Fruit fly (Drosophila melanogaster) whole organism, prepupa: ENCODE data around the gene mor.
A peak's percentile ranks its signal among the peaks of the same experiment; 100 is the strongest.

Experiments used
- Blimp-1 ChIP-seq: fragments of 200-800 bp; sonication (Bioruptor generic); optimal IDR thresholded peaks from 3 replicates; lab custom pipeline; 2017; ENCODE audit warnings: missing biosample characterization, missing genetic modification characterization, mild to moderate bottlenecking, moderate library complexity, missing genetic modification reagents
- CG10631 ChIP-seq: fragments of 200-800 bp; sonication (Bioruptor generic); optimal IDR thresholded peaks from 2 replicates; lab custom pipeline; 2016; ENCODE audit warnings: missing biosample characterization, missing genetic modification characterization
- CG10669 ChIP-seq: fragments of 200-800 bp; sonication (Bioruptor generic); optimal IDR thresholded peaks from 3 replicates; lab custom pipeline; 2018; ENCODE audit warnings: missing biosample characterization, mild to moderate bottlenecking, missing genetic modification characterization, moderate library complexity
- CG11294 ChIP-seq: fragments of 200-800 bp; sonication (Bioruptor generic); IDR thresholded peaks from 2 replicates; pipeline ENCODE4 v1.3.6; 2022; ENCODE audit warnings: missing biosample characterization, missing genetic modification characterization
- CG11902 ChIP-seq: fragments of 200-800 bp; sonication (Bioruptor generic); optimal IDR thresholded peaks from 3 replicates; lab custom pipeline; 2016; ENCODE audit warnings: missing biosample characterization, missing genetic modification characterization
- CG15336 ChIP-seq: fragments of 200-800 bp; sonication (Bioruptor generic); IDR thresholded peaks from 2 replicates; pipeline ENCODE4 v1.3.6; 2022; ENCODE audit warnings: missing biosample characterization, missing genetic modification characterization
- CG16779 ChIP-seq: fragments of 200-800 bp; sonication (Bioruptor generic); optimal IDR thresholded peaks from 3 replicates; lab custom pipeline; 2017; ENCODE audit warnings: missing biosample characterization, mild to moderate bottlenecking, missing genetic modification characterization
- CG32006 ChIP-seq: fragments of 200-800 bp; sonication (Bioruptor generic); optimal IDR thresholded peaks from 3 replicates; lab custom pipeline; 2017; ENCODE audit warnings: missing biosample characterization, mild to moderate bottlenecking, missing genetic modification characterization
- CG34406 ChIP-seq: fragments of 200-800 bp; sonication (Bioruptor generic); optimal IDR thresholded peaks from 3 replicates; lab custom pipeline; 2016; ENCODE audit warnings: missing biosample characterization, missing genetic modification characterization
- CG3919 ChIP-seq: fragments of 200-800 bp; sonication (Bioruptor generic); optimal IDR thresholded peaks from 3 replicates; lab custom pipeline; 2016; ENCODE audit warnings: missing biosample characterization, missing genetic modification characterization
- CG4318 ChIP-seq: fragments of 200-800 bp; sonication (Bioruptor generic); optimal IDR thresholded peaks from 3 replicates; lab custom pipeline; 2017; ENCODE audit warnings: missing biosample characterization, mild to moderate bottlenecking, missing genetic modification characterization
- CG6163 ChIP-seq: fragments of 200-800 bp; sonication (Bioruptor generic); IDR thresholded peaks from 3 replicates; pipeline ENCODE4 v1.3.6; 2022; ENCODE audit warnings: missing biosample characterization, missing genetic modification characterization
- CG6276 ChIP-seq: fragments of 200-800 bp; sonication (Bioruptor generic); optimal IDR thresholded peaks from 2 replicates; lab custom pipeline; 2017; ENCODE audit warnings: missing biosample characterization, mild to moderate bottlenecking, missing genetic modification characterization
- CG6792 ChIP-seq: fragments of 200-800 bp; sonication (Bioruptor generic); optimal IDR thresholded peaks from 3 replicates; lab custom pipeline; 2016; ENCODE audit warnings: missing biosample characterization, missing genetic modification characterization
- CG6808 ChIP-seq: fragments of 200-800 bp; sonication (Bioruptor generic); optimal IDR thresholded peaks from 3 replicates; lab custom pipeline; 2017; ENCODE audit warnings: missing biosample characterization, missing genetic modification characterization, mild to moderate bottlenecking, moderate library complexity, missing genetic modification reagents
- CG6854 ChIP-seq: fragments of 200-800 bp; sonication (Bioruptor generic); optimal IDR thresholded peaks from 2 replicates; lab custom pipeline; 2017; ENCODE audit warnings: missing biosample characterization, mild to moderate bottlenecking, missing genetic modification characterization
- CG7368 ChIP-seq: fragments of 200-800 bp; sonication (Bioruptor generic); optimal IDR thresholded peaks from 3 replicates; lab custom pipeline; 2016; ENCODE audit warnings: missing biosample characterization, missing genetic modification characterization
- CG8119 ChIP-seq: fragments of 200-800 bp; sonication (Bioruptor generic); IDR thresholded peaks from 3 replicates; pipeline ENCODE4 v1.3.6; 2022; ENCODE audit warnings: missing biosample characterization, missing genetic modification characterization
- CG8319 ChIP-seq: fragments of 200-800 bp; sonication (Bioruptor generic); optimal IDR thresholded peaks from 3 replicates; lab custom pipeline; 2016; ENCODE audit warnings: missing biosample characterization, missing genetic modification characterization
- CG8632 ChIP-seq: fragments of 200-800 bp; sonication (Bioruptor generic); optimal IDR thresholded peaks from 3 replicates; lab custom pipeline; 2016; ENCODE audit warnings: missing biosample characterization, missing genetic modification characterization
- CG9139 ChIP-seq: fragments of 200-800 bp; sonication (Bioruptor generic); optimal IDR thresholded peaks from 3 replicates; lab custom pipeline; 2017; ENCODE audit warnings: missing biosample characterization, mild to moderate bottlenecking, missing genetic modification characterization
- Eip75B ChIP-seq: fragments of 200-800 bp; sonication (Bioruptor generic); optimal IDR thresholded peaks from 3 replicates; lab custom pipeline; 2016; ENCODE audit warnings: missing biosample characterization, missing genetic modification characterization
- Eip78C ChIP-seq: fragments of 200-800 bp; sonication (Bioruptor generic); peaks from one replicate; lab custom pipeline; 2016; ENCODE audit warnings: missing biosample characterization, missing genetic modification characterization
- Eip93F ChIP-seq: fragments of 200-800 bp; sonication (Bioruptor generic); optimal IDR thresholded peaks from 2 replicates; lab custom pipeline; 2016; ENCODE audit warnings: missing biosample characterization, mild to moderate bottlenecking, missing genetic modification characterization
- Ets21C ChIP-seq: fragments of 200-800 bp; sonication (Bioruptor generic); optimal IDR thresholded peaks from 3 replicates; lab custom pipeline; 2016; ENCODE audit warnings: missing biosample characterization, missing genetic modification characterization
- Gug ChIP-seq: fragments of 200-800 bp; sonication (Bioruptor generic); IDR thresholded peaks from 2 replicates; pipeline ENCODE4 v1.3.6; 2022; ENCODE audit warnings: missing biosample characterization, missing genetic modification characterization
- Hr38 ChIP-seq: sonication (Bioruptor generic); optimal IDR thresholded peaks from 2 replicates; lab custom pipeline; 2016; ENCODE audit warnings: missing biosample characterization, missing genetic modification characterization
- Hr39 ChIP-seq: fragments of 200-800 bp; sonication (Bioruptor generic); optimal IDR thresholded peaks from 2 replicates; lab custom pipeline; 2016; ENCODE audit warnings: missing biosample characterization, missing genetic modification characterization
- Hr4 ChIP-seq: fragments of 200-800 bp; sonication (Bioruptor generic); optimal IDR thresholded peaks from 3 replicates; lab custom pipeline; 2016; ENCODE audit warnings: missing biosample characterization, missing genetic modification characterization
- Lpt ChIP-seq: fragments of 200-800 bp; sonication (Bioruptor generic); optimal IDR thresholded peaks from 3 replicates; lab custom pipeline; 2016; ENCODE audit warnings: missing biosample characterization, missing genetic modification characterization
- Met ChIP-seq: fragments of 200-800 bp; sonication (Bioruptor generic); optimal IDR thresholded peaks from 3 replicates; lab custom pipeline; 2016; ENCODE audit warnings: missing biosample characterization, missing genetic modification characterization
- OdsH ChIP-seq: fragments of 200-800 bp; sonication (Bioruptor generic); optimal IDR thresholded peaks from 3 replicates; lab custom pipeline; 2016; ENCODE audit warnings: missing biosample characterization, missing genetic modification characterization
- Smox ChIP-seq: fragments of 200-800 bp; sonication (Bioruptor generic); optimal IDR thresholded peaks from 3 replicates; lab custom pipeline; 2016; ENCODE audit warnings: missing biosample characterization, missing genetic modification characterization
- Sox102F ChIP-seq: fragments of 200-800 bp; sonication (Bioruptor generic); optimal IDR thresholded peaks from 2 replicates; lab custom pipeline; 2016; ENCODE audit warnings: missing biosample characterization, mild to moderate bottlenecking, missing genetic modification characterization
- Sox14 ChIP-seq: fragments of 200-800 bp; sonication (Bioruptor generic); optimal IDR thresholded peaks from 3 replicates; lab custom pipeline; 2016; ENCODE audit warnings: missing biosample characterization, missing genetic modification characterization
- Sox15 ChIP-seq: fragments of 200-800 bp; sonication (Bioruptor generic); optimal IDR thresholded peaks from 3 replicates; lab custom pipeline; 2016; ENCODE audit warnings: missing biosample characterization, missing genetic modification characterization
- achi ChIP-seq: fragments of 200-800 bp; sonication (Bioruptor generic); optimal IDR thresholded peaks from 3 replicates; lab custom pipeline; 2016; ENCODE audit warnings: missing biosample characterization, missing genetic modification characterization
- acj6 ChIP-seq: fragments of 200-800 bp; sonication (Bioruptor generic); optimal IDR thresholded peaks from 3 replicates; lab custom pipeline; 2016; ENCODE audit warnings: missing biosample characterization, missing genetic modification characterization
- cyc ChIP-seq: fragments of 200-800 bp; sonication (Bioruptor generic); optimal IDR thresholded peaks from 3 replicates; lab custom pipeline; 2016; ENCODE audit warnings: missing biosample characterization, missing genetic modification characterization
- dac ChIP-seq: fragments of 200-800 bp; sonication (Bioruptor generic); optimal IDR thresholded peaks from 2 replicates; lab custom pipeline; 2017; ENCODE audit warnings: missing biosample characterization, mild to moderate bottlenecking, missing genetic modification characterization
- eg ChIP-seq: fragments of 200-800 bp; sonication (Bioruptor generic); IDR thresholded peaks from 3 replicates; pipeline ENCODE4 v1.3.6; 2022; ENCODE audit warnings: missing biosample characterization, missing genetic modification characterization
- esn ChIP-seq: fragments of 200-800 bp; sonication (Bioruptor generic); optimal IDR thresholded peaks from 2 replicates; lab custom pipeline; 2016; ENCODE audit warnings: missing biosample characterization, mild to moderate bottlenecking, missing genetic modification characterization, moderate library complexity
- fd59A ChIP-seq: fragments of 200-800 bp; sonication (Bioruptor generic); optimal IDR thresholded peaks from 2 replicates; lab custom pipeline; 2017; ENCODE audit warnings: missing biosample characterization, mild to moderate bottlenecking, missing genetic modification characterization, missing genetic modification reagents
- fd85E ChIP-seq: fragments of 200-800 bp; sonication (Bioruptor generic); optimal IDR thresholded peaks from 3 replicates; lab custom pipeline; 2016; ENCODE audit warnings: missing biosample characterization, missing genetic modification characterization
- fkh ChIP-seq: fragments of 200-800 bp; sonication (Bioruptor generic); optimal IDR thresholded peaks from 3 replicates; lab custom pipeline; 2017; ENCODE audit warnings: missing biosample characterization, mild to moderate bottlenecking, missing genetic modification characterization, moderate library complexity
- lz ChIP-seq: fragments of 200-800 bp; sonication (Bioruptor generic); optimal IDR thresholded peaks from 3 replicates; lab custom pipeline; 2016; ENCODE audit warnings: missing biosample characterization, missing genetic modification characterization
- net ChIP-seq: fragments of 200-800 bp; sonication (Bioruptor generic); optimal IDR thresholded peaks from 3 replicates; lab custom pipeline; 2016; ENCODE audit warnings: missing biosample characterization, missing genetic modification characterization
- pdm3 ChIP-seq: fragments of 200-800 bp; sonication (Bioruptor generic); optimal IDR thresholded peaks from 3 replicates; lab custom pipeline; 2016; ENCODE audit warnings: missing biosample characterization, missing genetic modification characterization
- salr ChIP-seq, 2 experiments: fragments of 200-800 bp; sonication (Bioruptor generic); optimal IDR thresholded peaks; 3 replicates each; lab custom pipeline; 2016 to 2018; ENCODE audit warnings: missing biosample characterization in 2 of 2, missing genetic modification characterization in 2 of 2, mild to moderate bottlenecking in 1 of 2
- ss ChIP-seq, 2 experiments: fragments of 200-800 bp; sonication (Bioruptor generic); optimal IDR thresholded peaks; 2 replicates in 1 of 2; 3 replicates in 1 of 2; lab custom pipeline; 2017 to 2018; ENCODE audit warnings: mild to moderate bottlenecking in 2 of 2, missing biosample characterization in 2 of 2, missing genetic modification characterization in 2 of 2, moderate library complexity in 1 of 2
- svp ChIP-seq: fragments of 200-800 bp; sonication (Bioruptor generic); peaks from one replicate; lab custom pipeline; 2016; ENCODE audit warnings: missing biosample characterization, missing genetic modification characterization
- topi ChIP-seq: fragments of 200-800 bp; sonication (Bioruptor generic); optimal IDR thresholded peaks from 3 replicates; lab custom pipeline; 2016; ENCODE audit warnings: missing biosample characterization, missing genetic modification characterization

The mor gene

DNA sequence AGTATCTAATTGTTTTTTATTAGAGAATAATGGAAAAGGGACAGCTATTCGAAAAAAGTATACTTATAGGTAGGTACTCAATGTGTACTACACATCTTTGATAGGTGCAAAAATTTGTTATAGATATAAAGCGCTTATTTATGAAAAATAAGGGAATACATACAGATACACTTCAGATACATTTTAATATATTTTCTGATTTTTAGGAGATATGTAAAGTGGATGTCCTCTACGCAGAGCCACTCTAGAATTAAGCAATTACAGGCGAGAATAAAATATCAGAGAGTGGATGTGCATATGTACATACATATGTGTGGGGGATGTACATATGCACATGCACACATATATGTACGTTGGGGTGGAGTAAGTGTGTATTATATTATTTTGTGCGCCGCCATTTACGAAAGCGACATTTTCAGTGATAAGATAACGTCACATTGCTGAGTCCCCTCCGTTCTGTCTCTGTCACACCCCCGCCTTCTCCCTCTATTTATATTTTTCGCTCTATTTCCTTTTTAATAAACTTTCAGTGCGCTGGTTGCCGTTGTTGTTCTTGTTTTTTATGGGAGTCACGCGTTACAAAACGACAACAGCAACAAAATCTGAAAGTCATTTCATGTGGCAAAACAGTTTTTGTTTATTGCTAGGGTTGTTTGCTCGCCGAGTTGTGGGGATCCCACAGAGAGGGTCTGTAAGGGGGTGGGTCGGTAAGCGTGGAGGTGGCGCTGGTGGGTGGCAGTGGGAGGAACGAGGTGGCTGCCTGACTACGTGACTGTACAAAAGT lies 32.2 kb upstream of the mor start:
- TF ChIP-seq topi (GFP tag; lab: Kevin White, UChicago): no peak
- TF ChIP-seq fd59A (GFP tag; lab: Kevin White, UChicago): no peak
- no peak for TF ChIP-seq Sox102F
- peak; percentile 9 for TF ChIP-seq Met (GFP tag; lab: Kevin White, UChicago)
- TF ChIP-seq Eip93F (GFP tag; lab: Kevin White, UChicago): peak; percentile 61
- TF ChIP-seq CG9139 (GFP tag; lab: Kevin White, UChicago): no peak
- no peak for TF ChIP-seq pdm3
- TF ChIP-seq Hr39 (GFP tag; lab: Kevin White, UChicago): no peak
- no peak for TF ChIP-seq Sox15
- no peak for TF ChIP-seq CG4318 (GFP tag; lab: Kevin White, UChicago)
- TF ChIP-seq CG8119 (GFP tag; lab: Robert Waterston, UW): 0 out of 3 replicates have a peak, but pooled peaks have one; percentile 34
- no peak for TF ChIP-seq OdsH (GFP tag; lab: Kevin White, UChicago)
- no peak for TF ChIP-seq Hr4 (GFP tag; lab: Kevin White, UChicago)
- no peak for TF ChIP-seq CG11902 (GFP tag; lab: Kevin White, UChicago)
- no peak for TF ChIP-seq lz (GFP tag; lab: Kevin White, UChicago)
- no peak for TF ChIP-seq CG3919 (GFP tag; lab: Kevin White, UChicago)
- TF ChIP-seq Ets21C (GFP tag; lab: Kevin White, UChicago): no peak
- TF ChIP-seq ss (GFP tag; optimal IDR thresholded peaks at IDR 0.05; lab: Kevin White, UChicago): peak in 1 of 2 experiments; percentile 6
- no peak for TF ChIP-seq CG11294 (GFP tag; lab: Robert Waterston, UW)
- no peak for TF ChIP-seq fd85E (GFP tag; lab: Kevin White, UChicago)
- TF ChIP-seq Gug (GFP tag; lab: Robert Waterston, UW): no peak
- TF ChIP-seq fkh (GFP tag; lab: Kevin White, UChicago): peak; percentile 90
- TF ChIP-seq CG6276: no peak
- no peak for TF ChIP-seq acj6 (GFP tag; lab: Kevin White, UChicago)
- TF ChIP-seq CG6163 (GFP tag; lab: Robert Waterston, UW): peak; percentile 22; the same call in 1 of the 3 replicates
- TF ChIP-seq CG10631 (GFP tag; lab: Kevin White, UChicago): no peak
- no peak for TF ChIP-seq CG10669
- TF ChIP-seq CG8319: no peak
- no peak for TF ChIP-seq esn (GFP tag; lab: Kevin White, UChicago)
- no peak for TF ChIP-seq achi
- peak; percentile 62 for TF ChIP-seq svp (GFP tag; lab: Kevin White, UChicago)
- no peak for TF ChIP-seq CG32006 (GFP tag; lab: Kevin White, UChicago)
- 0 out of 2 replicates have a peak, but pooled peaks have one; percentile 14 for TF ChIP-seq CG15336 (GFP tag; lab: Robert Waterston, UW)
- no peak for TF ChIP-seq Hr38 (GFP tag; lab: Kevin White, UChicago)
- TF ChIP-seq Smox (GFP tag; lab: Kevin White, UChicago): no peak
- TF ChIP-seq CG16779 (tag; lab: Kevin White, UChicago): peak; percentile 23
- TF ChIP-seq net: no peak
- TF ChIP-seq CG6808 (GFP tag; lab: Kevin White, UChicago): no peak
- TF ChIP-seq Eip75B (GFP tag; lab: Kevin White, UChicago): no peak
- no peak for TF ChIP-seq Sox14 (GFP tag; lab: Kevin White, UChicago)
- TF ChIP-seq CG7368: no peak
- TF ChIP-seq CG6854 (GFP tag; lab: Kevin White, UChicago): no peak
- no peak for TF ChIP-seq Blimp-1 (GFP tag; lab: Kevin White, UChicago)
- TF ChIP-seq CG34406 (GFP tag; lab: Kevin White, UChicago): no peak
- no peak for TF ChIP-seq cyc
- 0 out of 3 replicates have a peak, but pooled peaks have one; percentile 6 for TF ChIP-seq eg (GFP tag; lab: Robert Waterston, UW)
- no peak for TF ChIP-seq CG6792 (GFP tag; lab: Kevin White, UChicago)
- peak; percentile 58 for TF ChIP-seq Eip78C
- no peak for TF ChIP-seq dac
- no peak for TF ChIP-seq salr (GFP tag; optimal IDR thresholded peaks at IDR 0.05; lab: Kevin White, UChicago)
- no peak for TF ChIP-seq CG8632
- no peak for TF ChIP-seq Lpt (GFP tag; lab: Kevin White, UChicago)
